Worm (Caenorhabditis elegans) whole organism, early embryonic: ENCODE measurements around the gene C05C8.5.

ENCODE experiments used
- B0310.2 ChIP-seq: sonication (generic microtip); optimal IDR thresholded peaks from 2 replicates; lab custom pipeline; 2016; ENCODE audit warnings: mild to moderate bottlenecking, missing genetic modification characterization, missing compliant biosample characterization
- F13C5.2 ChIP-seq: sonication (generic microtip); optimal IDR thresholded peaks from 2 replicates; lab custom pipeline; 2017; ENCODE audit warnings: mild to moderate bottlenecking, missing genetic modification characterization, inconsistent platforms, missing compliant biosample characterization
- aly-1 ChIP-seq: sonication (generic microtip); optimal IDR thresholded peaks from 2 replicates; lab custom pipeline; 2016; ENCODE audit warnings: missing genetic modification characterization, missing compliant biosample characterization
- ama-1 ChIP-seq: fragments of 150-350 bp; optimal IDR thresholded peaks from 2 replicates; lab custom pipeline; 2014
- ceh-13 ChIP-seq: fragments of 200-800 bp; sonication (Bioruptor generic); optimal IDR thresholded peaks from 2 replicates; lab custom pipeline; 2018; ENCODE audit warnings: mild to moderate bottlenecking, missing genetic modification characterization, missing compliant biosample characterization
- ceh-36 ChIP-seq: sonication (generic microtip); optimal IDR thresholded peaks from 2 replicates; lab custom pipeline; 2016; ENCODE audit warnings: missing genetic modification characterization, inconsistent platforms, missing compliant biosample characterization
- ets-7 ChIP-seq: sonication (generic microtip); optimal IDR thresholded peaks from 2 replicates; lab custom pipeline; 2016; ENCODE audit warnings: missing genotype, missing genetic modification characterization, missing compliant biosample characterization
- flt-1 ChIP-seq: fragments of 200-800 bp; sonication (Bioruptor generic); IDR thresholded peaks from 2 replicates; pipeline ENCODE4 v1.3.6; 2022; ENCODE audit warnings: missing genetic modification characterization, missing compliant biosample characterization
- hmbx-1 ChIP-seq: sonication (generic microtip); optimal IDR thresholded peaks from 2 replicates; lab custom pipeline; 2016; ENCODE audit warnings: mild to moderate bottlenecking, missing genetic modification characterization, missing compliant biosample characterization
- hmg-4 ChIP-seq: fragments of 200-800 bp; sonication (Bioruptor generic); optimal IDR thresholded peaks from 2 replicates; lab custom pipeline; 2018; ENCODE audit warnings: mild to moderate bottlenecking, missing genetic modification characterization, missing compliant biosample characterization
- hnd-1 ChIP-seq: sonication (generic microtip); optimal IDR thresholded peaks from 2 replicates; lab custom pipeline; 2016; ENCODE audit warnings: missing genetic modification characterization, missing compliant biosample characterization
- pes-1 ChIP-seq: fragments of 200-800 bp; sonication (Bioruptor generic); IDR thresholded peaks from 2 replicates; pipeline ENCODE4 v1.3.6; 2022; ENCODE audit warnings: missing genetic modification reagents, missing genetic modification characterization, missing compliant biosample characterization
- scrt-1 ChIP-seq: fragments of 200-800 bp; sonication (Bioruptor generic); IDR thresholded peaks from 2 replicates; pipeline ENCODE4 v1.3.6; 2022; ENCODE audit warnings: missing genetic modification characterization, missing compliant biosample characterization
- sea-1 ChIP-seq: fragments of 200-800 bp; sonication (Bioruptor generic); conservative IDR thresholded peaks from 2 replicates; pipeline ENCODE4 v1.3.6; 2022; ENCODE audit warnings: missing genetic modification characterization, missing compliant biosample characterization
- tbx-11 ChIP-seq: fragments of 200-800 bp; sonication (Bioruptor generic); IDR thresholded peaks from 2 replicates; pipeline ENCODE4 v1.3.6; 2022; ENCODE audit warnings: missing genetic modification characterization, missing compliant biosample characterization
- tbx-37 ChIP-seq: fragments of 200-800 bp; sonication (Bioruptor generic); conservative IDR thresholded peaks from 2 replicates; pipeline ENCODE4 v1.3.6; 2022; ENCODE audit warnings: missing genetic modification reagents, missing genetic modification characterization, missing compliant biosample characterization
- tra-4 ChIP-seq: sonication (generic microtip); optimal IDR thresholded peaks from 2 replicates; lab custom pipeline; 2017; ENCODE audit warnings: missing genetic modification characterization, missing compliant biosample characterization

C05C8.5 gene

ce11 chrV:7220973-7221519, 13.6 kb downstream of the C05C8.5 start, which contains the start of the genes C13F10.8, C13F10.6 and kxd-1:
TSS of gene C13F10.8 (minus strand) at chrV:7221023.
TSS of gene C13F10.6 (minus strand) at chrV:7221039.
TSS of gene kxd-1 (plus strand) at chrV:7221469.
- TF ChIP-seq scrt-1 (GFP tag; lab: Robert Waterston, UW): no peak
- no peak for TF ChIP-seq F13C5.2 (tag; lab: Kevin White, UChicago)
- TF ChIP-seq tbx-11 (GFP tag; lab: Robert Waterston, UW): no peak
- TF ChIP-seq hmg-4 (GFP tag; lab: Kevin White, UChicago): peak; percentile 4
- TF ChIP-seq B0310.2 (tag; lab: Kevin White, UChicago): no peak

ce11 chrV:7218988-7219387, 15.6 kb downstream of the C05C8.5 start, which contains the start of gene C13F10.5:
TSS of gene C13F10.5 (minus strand) at chrV:7219088.
- no peak for TF ChIP-seq aly-1 (tag; lab: Kevin White, UChicago)
- no peak for TF ChIP-seq tra-4 (tag; lab: Kevin White, UChicago)
- TF ChIP-seq hnd-1 (tag; lab: Kevin White, UChicago): no peak
- no peak for TF ChIP-seq ceh-36
- no peak for TF ChIP-seq tbx-37 (GFP tag; lab: Robert Waterston, UW)
- TF ChIP-seq flt-1 (GFP tag; lab: Robert Waterston, UW): no peak
- TF ChIP-seq hmbx-1 (tag; lab: Kevin White, UChicago): no peak
- no peak for TF ChIP-seq tbx-11 (GFP tag; lab: Robert Waterston, UW)
- TF ChIP-seq B0310.2 (tag; lab: Kevin White, UChicago): no peak
- TF ChIP-seq hmg-4 (GFP tag; lab: Kevin White, UChicago): no peak
- TF ChIP-seq ets-7 (tag; lab: Kevin White, UChicago): no peak
- no peak for TF ChIP-seq ama-1
- TF ChIP-seq sea-1 (GFP tag; lab: Robert Waterston, UW): no peak
- TF ChIP-seq F13C5.2 (tag; lab: Kevin White, UChicago): no peak

ce11 chrV:7216016-7216415, 18.6 kb downstream of the C05C8.5 start:
- TF ChIP-seq hmg-4 (GFP tag; lab: Kevin White, UChicago) (no peak), ama-1 (no peak), ceh-13 (no peak), pes-1 (GFP tag; lab: Robert Waterston, UW) (no peak), tbx-11 (GFP tag; lab: Robert Waterston, UW) (no peak), aly-1 (tag; lab: Kevin White, UChicago) (no peak), ceh-36 (no peak), F13C5.2 (tag; lab: Kevin White, UChicago) (no peak), hmbx-1 (tag; lab: Kevin White, UChicago) (no peak), B0310.2 (tag; lab: Kevin White, UChicago) (no peak), hnd-1 (tag; lab: Kevin White, UChicago) (no peak), flt-1 (GFP tag; lab: Robert Waterston, UW) (no peak), ets-7 (tag; lab: Kevin White, UChicago) (no peak)

- TF ChIP-seq pes-1 (GFP tag; lab: Robert Waterston, UW) (no peak), ceh-13 (no peak), tbx-11 (GFP tag; lab: Robert Waterston, UW) (no peak), hmg-4 (GFP tag; lab: Kevin White, UChicago) (no peak), tbx-37 (GFP tag; lab: Robert Waterston, UW) (no peak), ama-1 (no peak), ceh-36 (no peak), ets-7 (tag; lab: Kevin White, UChicago) (no peak), sea-1 (GFP tag; lab: Robert Waterston, UW) (no peak), scrt-1 (GFP tag; lab: Robert Waterston, UW) (no peak), tra-4 (tag; lab: Kevin White, UChicago) (no peak), flt-1 (GFP tag; lab: Robert Waterston, UW) (no peak), B0310.2 (tag; lab: Kevin White, UChicago) (no peak)
Measured at ce11 chrV:7214802-7215201, 19.8 kb downstream of the C05C8.5 start, which contains the start of gene soap-1. TSS of gene soap-1 (minus strand) at chrV:7214902.

- TF ChIP-seq B0310.2 (tag; lab: Kevin White, UChicago) (no peak), tra-4 (tag; lab: Kevin White, UChicago) (no peak), sea-1 (GFP tag; lab: Robert Waterston, UW) (no peak), hmbx-1 (tag; lab: Kevin White, UChicago) (no peak), aly-1 (tag; lab: Kevin White, UChicago) (no peak), ets-7 (tag; lab: Kevin White, UChicago) (no peak), ceh-36 (no peak), hmg-4 (GFP tag; lab: Kevin White, UChicago) (no peak), tbx-37 (GFP tag; lab: Robert Waterston, UW) (no peak), tbx-11 (GFP tag; lab: Robert Waterston, UW) (no peak), ceh-13 (no peak), pes-1 (GFP tag; lab: Robert Waterston, UW) (no peak), scrt-1 (GFP tag; lab: Robert Waterston, UW) (no peak), flt-1 (GFP tag; lab: Robert Waterston, UW) (no peak), ama-1 (no peak), hnd-1 (tag; lab: Kevin White, UChicago) (no peak), F13C5.2 (tag; lab: Kevin White, UChicago) (no peak)
Measured at ce11 chrV:7209001-7209400, 25.6 kb downstream of the C05C8.5 start.

ce11 chrV:7201353-7201752, 33.3 kb downstream of the C05C8.5 start:
- TF ChIP-seq hmg-4 (GFP tag; lab: Kevin White, UChicago) (no peak), tra-4 (tag; lab: Kevin White, UChicago) (no peak), scrt-1 (GFP tag; lab: Robert Waterston, UW) (no peak)

- no peak for TF ChIP-seq sea-1 (GFP tag; lab: Robert Waterston, UW)
- TF ChIP-seq ceh-13: no peak
- TF ChIP-seq ama-1: no peak
- no peak for TF ChIP-seq ets-7 (tag; lab: Kevin White, UChicago)
- TF ChIP-seq B0310.2 (tag; lab: Kevin White, UChicago): no peak
- no peak for TF ChIP-seq tra-4 (tag; lab: Kevin White, UChicago)
- TF ChIP-seq hnd-1 (tag; lab: Kevin White, UChicago): no peak
- TF ChIP-seq hmg-4 (GFP tag; lab: Kevin White, UChicago): no peak
- no peak for TF ChIP-seq tbx-11 (GFP tag; lab: Robert Waterston, UW)
- TF ChIP-seq F13C5.2 (tag; lab: Kevin White, UChicago): no peak
- TF ChIP-seq ceh-36: no peak
- TF ChIP-seq tbx-37 (GFP tag; lab: Robert Waterston, UW): no peak
- TF ChIP-seq aly-1 (tag; lab: Kevin White, UChicago): no peak
- no peak for TF ChIP-seq scrt-1 (GFP tag; lab: Robert Waterston, UW)
- no peak for TF ChIP-seq pes-1 (GFP tag; lab: Robert Waterston, UW)
- no peak for TF ChIP-seq flt-1 (GFP tag; lab: Robert Waterston, UW)
Measured at ce11 chrV:7199932-7200331, 34.7 kb downstream of the C05C8.5 start, which contains the start of gene F09G2.1. TSS of gene F09G2.1 (plus strand) at chrV:7200232.
